Fruit fly (Drosophila melanogaster): ENCODE measurements around the gene IntS6.

Gene IntS6

dm6 chrX:5746864-5747861 lies at the start of gene IntS6, which contains the start of gene Rtel1 (continued):
- TF ChIP-seq Eip78C (GFP tag) (peak; percentile 96), CG6276 (GFP tag; optimal IDR thresholded peaks at IDR 0.05) (peak; percentile 84), net (GFP tag; optimal IDR thresholded peaks at IDR 0.05) (peak; percentile 82), dsx (GFP tag; optimal IDR thresholded peaks at IDR 0.05; ENCODE audit: poor library complexity, severe bottlenecking) (peak; percentile 80), CG6792 (GFP tag; optimal IDR thresholded peaks at IDR 0.05) (peak; percentile 86), CG10631 (GFP tag; optimal IDR thresholded peaks at IDR 0.05) (peak; percentile 91), Smox (GFP tag; optimal IDR thresholded peaks at IDR 0.05) (peak; percentile 93), CG7368 (GFP tag; optimal IDR thresholded peaks at IDR 0.05) (peak; percentile 82), dac (GFP tag; optimal IDR thresholded peaks at IDR 0.05) (peak; percentile 79), CG32006 (GFP tag; optimal IDR thresholded peaks at IDR 0.05) (peak; percentile 90), Eip75B (GFP tag; optimal IDR thresholded peaks at IDR 0.05) (peak; percentile 91)

- TF ChIP-seq CG6808 (GFP tag; optimal IDR thresholded peaks at IDR 0.05) (no peak), dsx (GFP tag; optimal IDR thresholded peaks at IDR 0.05; ENCODE audit: poor library complexity, severe bottlenecking) (no peak), CG32006 (GFP tag; optimal IDR thresholded peaks at IDR 0.05) (no peak), CG34406 (GFP tag; optimal IDR thresholded peaks at IDR 0.05) (no peak), CG6163 (GFP tag; IDR thresholded peaks at IDR 0.05) (no peak), Eip93F (GFP tag; optimal IDR thresholded peaks at IDR 0.05) (no peak), spab (GFP tag; optimal IDR thresholded peaks at IDR 0.05) (no peak), CG7368 (GFP tag; optimal IDR thresholded peaks at IDR 0.05) (no peak), CG6276 (GFP tag; optimal IDR thresholded peaks at IDR 0.05) (no peak), lz (GFP tag; optimal IDR thresholded peaks at IDR 0.05) (no peak), CG1621 (tag; optimal IDR thresholded peaks at IDR 0.05) (no peak), Hr38 (GFP tag; optimal IDR thresholded peaks at IDR 0.05) (no peak)
Measured at dm6 chrX:5791840-5792239, 44.8 kb upstream of the IntS6 start, which contains the start of gene CG12239. CG12239 (plus strand) TSS chrX:5792140.

DNA sequence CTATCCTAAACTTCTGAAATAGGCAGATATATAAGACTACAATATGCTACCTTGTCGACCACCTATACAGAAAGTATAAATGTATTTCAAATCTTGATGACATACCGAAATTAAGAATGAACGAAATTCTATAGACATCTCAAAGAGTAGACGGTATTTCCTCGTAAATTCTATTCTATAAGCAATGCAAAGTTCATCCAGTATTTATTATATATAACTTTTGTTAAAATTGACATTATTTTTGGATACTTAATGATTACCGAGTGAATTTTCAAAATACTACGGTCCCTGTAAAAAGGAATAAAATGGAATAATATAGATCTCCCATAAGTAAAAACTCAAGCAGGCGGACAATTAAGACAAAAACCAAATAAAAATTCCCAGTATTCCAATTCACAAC lies 42.1 kb upstream of the IntS6 start, which contains the start of gene CG15767:
Gene CG15767, plus strand, starts transcription at position 301 of the 400 bp plus-strand sequence.
- TF ChIP-seq Hr38 (GFP tag; optimal IDR thresholded peaks at IDR 0.05) (no peak), vri (GFP tag; optimal IDR thresholded peaks at IDR 0.05) (no peak), CG9139 (GFP tag; optimal IDR thresholded peaks at IDR 0.05) (no peak), Smox (GFP tag; optimal IDR thresholded peaks at IDR 0.05) (no peak), spab (GFP tag; optimal IDR thresholded peaks at IDR 0.05) (no peak), CG3919 (GFP tag; optimal IDR thresholded peaks at IDR 0.05) (no peak), CG3032 (tag; optimal IDR thresholded peaks at IDR 0.05) (no peak), CG15336 (GFP tag; IDR thresholded peaks at IDR 0.05) (no peak), CG7368 (GFP tag; optimal IDR thresholded peaks at IDR 0.05) (no peak), CG8119 (GFP tag; IDR thresholded peaks at IDR 0.05) (no peak), CG6854 (GFP tag; optimal IDR thresholded peaks at IDR 0.05) (no peak), fd85E (GFP tag; optimal IDR thresholded peaks at IDR 0.05) (no peak), CG11762 (GFP tag; optimal IDR thresholded peaks at IDR 0.05; ENCODE audit: insufficient read depth) (no peak), CG8319 (GFP tag; optimal IDR thresholded peaks at IDR 0.05) (no peak), pdm3 (GFP tag; optimal IDR thresholded peaks at IDR 0.05) (no peak), CG6163 (GFP tag; IDR thresholded peaks at IDR 0.05) (no peak), dac (GFP tag; optimal IDR thresholded peaks at IDR 0.05) (no peak), CG10669 (GFP tag; optimal IDR thresholded peaks at IDR 0.05) (no peak), Ets96B (tag; optimal IDR thresholded peaks at IDR 0.05) (no peak), eg (GFP tag; IDR thresholded peaks at IDR 0.05) (no peak)

DNA sequence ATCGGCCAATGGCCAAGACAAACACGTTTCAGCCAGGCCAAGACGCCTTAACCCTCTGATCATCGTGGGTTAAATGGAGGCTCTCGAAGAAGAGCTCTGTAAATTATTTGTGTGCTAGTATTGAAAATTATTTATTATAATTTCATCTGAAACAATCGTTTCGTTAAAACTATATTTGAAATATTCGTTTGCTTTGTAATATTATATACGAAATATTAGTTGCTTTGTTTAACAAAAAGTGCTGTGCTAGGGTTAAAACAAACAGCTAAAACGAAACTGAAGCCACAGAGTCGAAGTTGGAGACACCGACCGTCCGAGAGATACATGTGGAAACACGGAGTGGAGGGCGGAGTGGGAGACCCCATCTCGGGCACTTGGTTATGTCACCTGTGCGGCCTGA lies 39.5 kb upstream of the IntS6 start:
- TF ChIP-seq CG32006 (GFP tag; optimal IDR thresholded peaks at IDR 0.05) (peak; percentile 89), ss (GFP tag; optimal IDR thresholded peaks at IDR 0.05) (no peak), CG10631 (GFP tag; optimal IDR thresholded peaks at IDR 0.05) (peak; percentile 67), CG3032 (tag; optimal IDR thresholded peaks at IDR 0.05) (no peak), Eip78C (GFP tag) (peak; percentile 89), Lpt (GFP tag; optimal IDR thresholded peaks at IDR 0.05) (peak; percentile 82), Gug (GFP tag; IDR thresholded peaks at IDR 0.05) (peak; percentile 63), CG11902 (GFP tag; optimal IDR thresholded peaks at IDR 0.05) (no peak), CG8632 (GFP tag; optimal IDR thresholded peaks at IDR 0.05) (no peak), CG4318 (GFP tag; optimal IDR thresholded peaks at IDR 0.05) (peak; percentile 65), acj6 (GFP tag; optimal IDR thresholded peaks at IDR 0.05) (peak; percentile 70), Met (GFP tag; optimal IDR thresholded peaks at IDR 0.05) (peak; percentile 74), fd59A (GFP tag; optimal IDR thresholded peaks at IDR 0.05) (peak; percentile 34), CG11762 (GFP tag; optimal IDR thresholded peaks at IDR 0.05; ENCODE audit: insufficient read depth) (no peak), CG8119 (GFP tag; IDR thresholded peaks at IDR 0.05) (peak; percentile 93), fd85E (GFP tag; optimal IDR thresholded peaks at IDR 0.05) (no peak), CG31627 (GFP tag; optimal IDR thresholded peaks at IDR 0.05) (peak; percentile 54)
